Fruit fly (Drosophila melanogaster): ENCODE measurements around the gene Rev1.

Gene Rev1

dm6 chr3L:626498-627369, 27.4 kb upstream of the Rev1 start (continued):
- no peak for TF ChIP-seq Myb (GFP tag; optimal IDR thresholded peaks at IDR 0.05)
- peak; percentile 3 for TF ChIP-seq Abd-B (GFP tag; optimal IDR thresholded peaks at IDR 0.05)
- peak; percentile 23 for TF ChIP-seq CG12659 (GFP tag; optimal IDR thresholded peaks at IDR 0.05)
- peak; percentile 14 for TF ChIP-seq Nf-YB (GFP tag; optimal IDR thresholded peaks at IDR 0.05)
- TF ChIP-seq CG11560 (tag; IDR thresholded peaks at IDR 0.05) = peak; percentile 20; the same call in 1 of the 3 replicates
- TF ChIP-seq Nf-YC (tag; optimal IDR thresholded peaks at IDR 0.05) = peak; percentile 34
- TF ChIP-seq CG5180 (GFP tag; optimal IDR thresholded peaks at IDR 0.05) = no peak
- peak; percentile 24 for TF ChIP-seq E2f2 (GFP tag; IDR thresholded peaks at IDR 0.05)
- no peak for TF ChIP-seq Gsc (GFP tag; IDR thresholded peaks at IDR 0.05)
- TF ChIP-seq CG10543 (GFP tag; optimal IDR thresholded peaks at IDR 0.05) = peak; percentile 82
- TF ChIP-seq trh (GFP tag; optimal IDR thresholded peaks at IDR 0.05) = no peak
- no peak for TF ChIP-seq CG12236 (GFP tag; optimal IDR thresholded peaks at IDR 0.05)
- TF ChIP-seq MESR4 (GFP tag; optimal IDR thresholded peaks at IDR 0.05) = no peak
- peak; percentile 35 to 81 for TF ChIP-seq Trl (optimal IDR thresholded peaks at IDR 0.05)
- TF ChIP-seq Trl (GFP tag; optimal IDR thresholded peaks at IDR 0.05) = no peak
- no peak for TF ChIP-seq Sry-β (GFP tag; optimal IDR thresholded peaks at IDR 0.05)
- TF ChIP-seq grn (GFP tag; optimal IDR thresholded peaks at IDR 0.05) = peak; percentile 57
- TF ChIP-seq Xbp1 (GFP tag; optimal IDR thresholded peaks at IDR 0.05) = peak; percentile 41
- peak; percentile 63; the same call in 1 of the 2 replicates for TF ChIP-seq CG14441 (GFP tag; IDR thresholded peaks at IDR 0.05)
- peak; percentile 12; the same call in 1 of the 2 replicates for TF ChIP-seq HLH3B (GFP tag; IDR thresholded peaks at IDR 0.05)
- TF ChIP-seq al (GFP tag; IDR thresholded peaks at IDR 0.05) = peak; percentile 57
- TF ChIP-seq wor (GFP tag; IDR thresholded peaks at IDR 0.05) = 0 out of 2 replicates have a peak, but pooled peaks have one; percentile 23

dm6 chr3L:627370-627769, 26.8 kb upstream of the Rev1 start:
- TF ChIP-seq H15 (GFP tag; IDR thresholded peaks at IDR 0.05) (0 out of 3 replicates have a peak, but pooled peaks have one; percentile 1), CG18619 (GFP tag; optimal IDR thresholded peaks at IDR 0.05) (peak; percentile 15), Oaz (GFP tag; IDR thresholded peaks at IDR 0.05) (no peak), CG3847 (GFP tag; IDR thresholded peaks at IDR 0.05) (no peak), eve (GFP tag; optimal IDR thresholded peaks at IDR 0.05) (peak in 1 of 2 experiments; percentile 77), CG3407 (GFP tag; optimal IDR thresholded peaks at IDR 0.05) (no peak), tna (GFP tag; IDR thresholded peaks at IDR 0.05; ENCODE audit: partially characterized antibody) (no peak), CG13775 (GFP tag; optimal IDR thresholded peaks at IDR 0.05) (peak; percentile 8), CG17612 (GFP tag; IDR thresholded peaks at IDR 0.05) (0 out of 2 replicates have a peak, but pooled peaks have one; percentile 0), Kr (GFP tag; optimal IDR thresholded peaks at IDR 0.05) (no peak), TFAM (GFP tag; optimal IDR thresholded peaks at IDR 0.05) (no peak), jigr1 (GFP tag; IDR thresholded peaks at IDR 0.05) (no peak), stwl (tag; optimal IDR thresholded peaks at IDR 0.05) (no peak), CG4424 (GFP tag; optimal IDR thresholded peaks at IDR 0.05) (no peak), CG5953 (GFP tag; IDR thresholded peaks at IDR 0.05) (no peak), CG6254 (GFP tag; optimal IDR thresholded peaks at IDR 0.05) (no peak), CG13296 (GFP tag; optimal IDR thresholded peaks at IDR 0.05) (no peak), dpn (GFP tag; optimal IDR thresholded peaks at IDR 0.05) (no peak), usp (GFP tag; optimal IDR thresholded peaks at IDR 0.05) (no peak), CG16815 (GFP tag; optimal IDR thresholded peaks at IDR 0.05) (no peak), CG30403 (GFP tag; optimal IDR thresholded peaks at IDR 0.05) (peak; percentile 11), Atf-2 (GFP tag; optimal IDR thresholded peaks at IDR 0.05) (no peak), CG9932 (GFP tag; IDR thresholded peaks at IDR 0.05) (no peak), CG4360 (GFP tag; IDR thresholded peaks at IDR 0.05) (no peak), CG7963 (GFP tag; IDR thresholded peaks at IDR 0.05; ENCODE audit: partially characterized antibody) (no peak), hkb (optimal IDR thresholded peaks at IDR 0.05) (no peak), hkb (GFP tag; IDR thresholded peaks at IDR 0.05) (no peak), Adf1 (GFP tag; IDR thresholded peaks at IDR 0.05) (no peak), HmgD (GFP tag; optimal IDR thresholded peaks at IDR 0.05) (no peak)
